Fruit fly (Drosophila melanogaster) whole organism, embryonic: ENCODE measurements around the gene vih.

ENCODE experiments used
- B-H1 ChIP-seq: fragments of 200-800 bp; sonication (Bioruptor generic); IDR thresholded peaks from 3 replicates; pipeline ENCODE4 v1.3.6; 2022; ENCODE audit warnings: missing biosample characterization, missing genetic modification characterization
- BEAF-32 ChIP-seq: fragments of 200-800 bp; sonication (Bioruptor generic); optimal IDR thresholded peaks from 3 replicates; lab custom pipeline; 2017; ENCODE audit warnings: missing biosample characterization, missing genetic modification characterization, mild to moderate bottlenecking, moderate library complexity, missing genetic modification reagents
- Blimp-1 ChIP-seq: fragments of 200-800 bp; sonication (Bioruptor generic); optimal IDR thresholded peaks from 3 replicates; lab custom pipeline; 2018; ENCODE audit warnings: missing biosample characterization, missing genetic modification characterization, mild to moderate bottlenecking, moderate library complexity, missing genetic modification reagents
- Bteb2 ChIP-seq: fragments of 200-800 bp; sonication (Bioruptor generic); optimal IDR thresholded peaks from 2 replicates; lab custom pipeline; 2016; ENCODE audit warnings: missing biosample characterization, missing genetic modification characterization
- CG13775 ChIP-seq: fragments of 200-800 bp; sonication (Bioruptor generic); optimal IDR thresholded peaks from 3 replicates; lab custom pipeline; 2017; ENCODE audit warnings: missing biosample characterization, mild to moderate bottlenecking, missing genetic modification characterization
- CG14050 ChIP-seq: fragments of 200-800 bp; sonication (Bioruptor generic); IDR thresholded peaks from 3 replicates; pipeline ENCODE4 v1.3.6; 2022; ENCODE audit warnings: missing biosample characterization, missing genetic modification characterization
- CG15011 ChIP-seq: fragments of 200-800 bp; sonication (Bioruptor generic); optimal IDR thresholded peaks from 3 replicates; lab custom pipeline; 2018; ENCODE audit warnings: missing biosample characterization, mild to moderate bottlenecking, missing genetic modification characterization
- CG17912 ChIP-seq: fragments of 200-800 bp; sonication (Bioruptor generic); optimal IDR thresholded peaks from 2 replicates; lab custom pipeline; 2018; ENCODE audit warnings: missing biosample characterization, mild to moderate bottlenecking, missing genetic modification characterization
- CG18764 ChIP-seq: fragments of 200-800 bp; sonication (Bioruptor generic); optimal IDR thresholded peaks from 3 replicates; lab custom pipeline; 2016; ENCODE audit warnings: missing biosample characterization, missing genetic modification characterization
- CG2678 ChIP-seq: fragments of 200-800 bp; sonication (Bioruptor generic); optimal IDR thresholded peaks from 3 replicates; lab custom pipeline; 2019; ENCODE audit warnings: missing biosample characterization, mild to moderate bottlenecking, missing genetic modification characterization, moderate library complexity
- CG34376 ChIP-seq: fragments of 200-800 bp; sonication (Bioruptor generic); optimal IDR thresholded peaks from 2 replicates; lab custom pipeline; 2018; ENCODE audit warnings: missing biosample characterization, mild to moderate bottlenecking, missing genetic modification characterization
- CG3726 ChIP-seq: fragments of 200-800 bp; sonication (Bioruptor generic); IDR thresholded peaks from 3 replicates; pipeline ENCODE4, ENCODE4 v1.3.6; 2022; ENCODE audit warnings: missing biosample characterization, missing genetic modification characterization
- CG6765 ChIP-seq: fragments of 200-800 bp; sonication (Bioruptor generic); optimal IDR thresholded peaks from 3 replicates; lab custom pipeline; 2017; ENCODE audit warnings: missing biosample characterization, mild to moderate bottlenecking, missing genetic modification characterization
- CG8290 ChIP-seq, 3 experiments: fragments of 200-800 bp; sonication (Bioruptor generic); optimal IDR thresholded peaks; 2 replicates each; lab custom pipeline; 2016 to 2019; ENCODE audit warnings: missing biosample characterization in 3 of 3, missing genetic modification characterization in 3 of 3, mild to moderate bottlenecking in 2 of 3, moderate library complexity in 1 of 3
- CG9817 ChIP-seq: fragments of 200-800 bp; sonication (Bioruptor generic); optimal IDR thresholded peaks from 2 replicates; lab custom pipeline; 2018; ENCODE audit warnings: missing biosample characterization, mild to moderate bottlenecking, missing genetic modification characterization, moderate library complexity
- CG9876 ChIP-seq: fragments of 200-800 bp; sonication (Bioruptor generic); optimal IDR thresholded peaks from 2 replicates; lab custom pipeline; 2016; ENCODE audit warnings: missing biosample characterization, missing genetic modification characterization
- CG9932 ChIP-seq: fragments of 200-800 bp; sonication (Bioruptor generic); IDR thresholded peaks from 2 replicates; pipeline ENCODE4 v1.3.6; 2022; ENCODE audit warnings: missing biosample characterization, missing genetic modification characterization
- Chrac-16 ChIP-seq: fragments of 200-800 bp; sonication (Bioruptor generic); optimal IDR thresholded peaks from 3 replicates; lab custom pipeline; 2016; ENCODE audit warnings: missing biosample characterization, missing genetic modification characterization
- D19B ChIP-seq: fragments of 200-800 bp; sonication (Bioruptor generic); optimal IDR thresholded peaks from 2 replicates; lab custom pipeline; 2017; ENCODE audit warnings: missing biosample characterization, mild to moderate bottlenecking, missing genetic modification characterization
- Doc3 ChIP-seq: fragments of 200-800 bp; sonication (Bioruptor generic); IDR thresholded peaks from 3 replicates; pipeline ENCODE4 v1.3.6; 2022; ENCODE audit warnings: missing biosample characterization, missing genetic modification characterization; ENCODE audit not compliant: partially characterized antibody
- ERR ChIP-seq: fragments of 200-800 bp; sonication (Bioruptor generic); optimal IDR thresholded peaks from 2 replicates; lab custom pipeline; 2016; ENCODE audit warnings: missing biosample characterization, missing genetic modification characterization
- Eip74EF ChIP-seq, 2 experiments: fragments of 200-800 bp in 1 of 2; fragments of >200 bp in 1 of 2; sonication (Bioruptor generic) in 1 of 2; optimal IDR thresholded peaks; 2 replicates each; lab custom pipeline; 2017 to 2019; ENCODE audit warnings: missing biosample characterization in 2 of 2, missing genetic modification characterization in 2 of 2, mild to moderate bottlenecking in 1 of 2, moderate library complexity in 1 of 2
- HLH4C ChIP-seq: fragments of 200-800 bp; sonication (Bioruptor generic); IDR thresholded peaks from 3 replicates; pipeline ENCODE4 v1.3.6; 2022; ENCODE audit warnings: missing biosample characterization, missing genetic modification characterization; ENCODE audit not compliant: partially characterized antibody
- Hsf ChIP-seq: fragments of 200-800 bp; sonication (Bioruptor generic); optimal IDR thresholded peaks from 3 replicates; lab custom pipeline; 2016; ENCODE audit warnings: missing biosample characterization, missing genetic modification characterization
- Jarid2 ChIP-seq: fragments of 200-800 bp; sonication (Bioruptor generic); optimal IDR thresholded peaks from 3 replicates; lab custom pipeline; 2017; ENCODE audit warnings: mild to moderate bottlenecking, missing biosample characterization, missing genetic modification reagents, missing genetic modification characterization
- MTF-1 ChIP-seq: fragments of 200-800 bp; sonication (Bioruptor generic); optimal IDR thresholded peaks from 2 replicates; lab custom pipeline; 2018; ENCODE audit warnings: missing biosample characterization, mild to moderate bottlenecking, missing genetic modification characterization, borderline replicate concordance
- Med ChIP-seq: fragments of 200-800 bp; sonication (Bioruptor generic); peaks from one replicate; lab custom pipeline; 2016; ENCODE audit warnings: missing biosample characterization, missing genetic modification characterization, mild to moderate bottlenecking, inconsistent platforms, moderate library complexity
- Ptx1 ChIP-seq: fragments of 200-800 bp; sonication (Bioruptor generic); IDR thresholded peaks from 2 replicates; pipeline ENCODE4 v1.3.6; 2022; ENCODE audit warnings: missing biosample characterization, missing genetic modification characterization
- Rfx ChIP-seq: fragments of 200-800 bp; sonication (Bioruptor generic); IDR thresholded peaks from 2 replicates; pipeline ENCODE4 v1.3.6; 2022; ENCODE audit warnings: missing biosample characterization, missing genetic modification characterization
- Side ChIP-seq: fragments of 200-800 bp; sonication (Bioruptor generic); optimal IDR thresholded peaks from 2 replicates; lab custom pipeline; 2016; ENCODE audit warnings: missing biosample characterization, missing genetic modification characterization
- Sox102F ChIP-seq: fragments of 200-800 bp; sonication (Bioruptor generic); optimal IDR thresholded peaks from 2 replicates; lab custom pipeline; 2018; ENCODE audit warnings: missing biosample characterization, mild to moderate bottlenecking, missing genetic modification characterization, moderate library complexity
- Sry-δ ChIP-seq: fragments of 200-800 bp; sonication (Bioruptor generic); optimal IDR thresholded peaks from 2 replicates; lab custom pipeline; 2016; ENCODE audit warnings: missing biosample characterization, missing genetic modification characterization
- Stat92E ChIP-seq, 3 experiments: fragments of >200 bp in 2 of 3; fragments of 200-800 bp in 1 of 3; sonication (Bioruptor generic) in 1 of 3; optimal IDR thresholded peaks; 2 replicates each; lab custom pipeline; 2017 to 2019; ENCODE audit warnings: missing biosample characterization in 3 of 3, missing genetic modification characterization in 3 of 3, mild to moderate bottlenecking in 1 of 3, moderate library complexity in 1 of 3
- Taf1 ChIP-seq: fragments of 200-800 bp; sonication (Bioruptor generic); IDR thresholded peaks from 2 replicates; pipeline ENCODE4 v1.3.6; 2022; ENCODE audit warnings: missing biosample characterization, missing genetic modification characterization
- Xbp1 ChIP-seq: fragments of 200-800 bp; sonication (Bioruptor generic); optimal IDR thresholded peaks from 3 replicates; lab custom pipeline; 2016; ENCODE audit warnings: missing biosample characterization, mild to moderate bottlenecking, missing genetic modification characterization
- ato ChIP-seq: fragments of 200-800 bp; sonication (Bioruptor generic); IDR thresholded peaks from 2 replicates; pipeline ENCODE4 v1.3.6; 2022; ENCODE audit warnings: missing biosample characterization, missing genetic modification characterization; ENCODE audit not compliant: partially characterized antibody
- btn ChIP-seq: fragments of 200-800 bp; sonication (Bioruptor generic); optimal IDR thresholded peaks from 2 replicates; lab custom pipeline; 2016; ENCODE audit warnings: missing biosample characterization, missing genetic modification characterization
- caup ChIP-seq: fragments of 200-800 bp; sonication (Bioruptor generic); optimal IDR thresholded peaks from 3 replicates; lab custom pipeline; 2017; ENCODE audit warnings: missing biosample characterization, mild to moderate bottlenecking, missing genetic modification characterization, moderate library complexity; ENCODE audit not compliant: severe bottlenecking
- chn ChIP-seq: fragments of 200-800 bp; sonication (Bioruptor generic); optimal IDR thresholded peaks from 2 replicates; lab custom pipeline; 2016; ENCODE audit warnings: missing biosample characterization, missing genetic modification characterization
- croc ChIP-seq: fragments of 200-800 bp; sonication (Bioruptor generic); conservative IDR thresholded peaks from 3 replicates; pipeline ENCODE4 v1.3.6; 2022; ENCODE audit warnings: missing biosample characterization, missing genetic modification characterization
- dm ChIP-seq: fragments of 200-800 bp; sonication (Bioruptor generic); optimal IDR thresholded peaks from 3 replicates; lab custom pipeline; 2016; ENCODE audit warnings: missing biosample characterization, missing genetic modification characterization
- gcm ChIP-seq: fragments of 200-800 bp; sonication (Bioruptor generic); optimal IDR thresholded peaks from 2 replicates; lab custom pipeline; 2019; ENCODE audit warnings: missing biosample characterization, mild to moderate bottlenecking, missing genetic modification characterization, moderate library complexity
- ind ChIP-seq: fragments of 200-800 bp; sonication (Bioruptor generic); optimal IDR thresholded peaks from 3 replicates; lab custom pipeline; 2016; ENCODE audit warnings: missing biosample characterization, missing genetic modification characterization
- knrl ChIP-seq: fragments of 200-800 bp; sonication (Bioruptor generic); IDR thresholded peaks from 3 replicates; pipeline ENCODE4 v1.3.6; 2022; ENCODE audit warnings: missing biosample characterization, missing genetic modification characterization; ENCODE audit not compliant: partially characterized antibody
- lov ChIP-seq, 2 experiments: fragments of 200-800 bp in 1 of 2; fragments of >200 bp in 1 of 2; sonication (Bioruptor generic) in 1 of 2; IDR thresholded peaks in 1 of 2; optimal IDR thresholded peaks in 1 of 2; 2 replicates in 1 of 2; 3 replicates in 1 of 2; pipeline versions ENCODE4 v1.3.6 to Lab custom; 2017 to 2022; ENCODE audit warnings: missing biosample characterization in 1 of 2, missing genetic modification characterization in 1 of 2
- org-1 ChIP-seq: fragments of 200-800 bp; sonication (Bioruptor generic); optimal IDR thresholded peaks from 2 replicates; lab custom pipeline; 2017; ENCODE audit warnings: missing biosample characterization, missing genetic modification characterization
- pb ChIP-seq: fragments of 200-800 bp; sonication (Bioruptor generic); optimal IDR thresholded peaks from 3 replicates; lab custom pipeline; 2016; ENCODE audit warnings: missing biosample characterization, missing genetic modification characterization
- trh ChIP-seq: fragments of 200-800 bp; sonication (Bioruptor generic); optimal IDR thresholded peaks from 2 replicates; lab custom pipeline; 2016; ENCODE audit warnings: missing biosample characterization, missing genetic modification characterization
- tx ChIP-seq: fragments of 200-800 bp; sonication (Bioruptor generic); optimal IDR thresholded peaks from 2 replicates; lab custom pipeline; 2016; ENCODE audit warnings: missing biosample characterization, missing genetic modification characterization

Gene vih

dm6 chr3L:12495312-12495725, 8.8 kb upstream of the vih start (continued):
- TF ChIP-seq ind (GFP tag; lab: Kevin White, UChicago) (peak; percentile 37), Sox102F (peak; percentile 47), Rfx (GFP tag; lab: Robert Waterston, UW) (0 out of 2 replicates have a peak, but pooled peaks have one; percentile 19), CG2678 (peak; percentile 72), org-1 (GFP tag; lab: Kevin White, UChicago) (peak; percentile 36), Hsf (GFP tag; lab: Kevin White, UChicago) (peak; percentile 33), pb (no peak), CG13775 (GFP tag; lab: Kevin White, UChicago) (peak; percentile 13), CG6765 (no peak), caup (peak; percentile 11), CG9876 (no peak), gcm (GFP tag; lab: Kevin White, UChicago) (no peak), Jarid2 (GFP tag; lab: Kevin White, UChicago) (no peak), CG18764 (GFP tag; lab: Kevin White, UChicago) (no peak), Stat92E (GFP tag; optimal IDR thresholded peaks at IDR 0.05; lab: Kevin White, UChicago) (no peak), BEAF-32 (no peak), CG8290 (GFP tag; optimal IDR thresholded peaks at IDR 0.05; lab: Kevin White, UChicago) (no peak), CG8290 (tag; optimal IDR thresholded peaks at IDR 0.05; lab: Kevin White, UChicago) (no peak), HLH4C (GFP tag; lab: Robert Waterston, UW) (no peak), CG34376 (GFP tag; lab: Kevin White, UChicago) (no peak), CG9932 (no peak), Sry-δ (no peak), CG14050 (GFP tag; lab: Robert Waterston, UW) (no peak), CG9817 (tag; lab: Kevin White, UChicago) (no peak), B-H1 (GFP tag; lab: Robert Waterston, UW) (no peak), Doc3 (GFP tag; lab: Robert Waterston, UW) (no peak), Side (no peak), Taf1 (no peak), tx (GFP tag; lab: Kevin White, UChicago) (no peak), Xbp1 (GFP tag; lab: Kevin White, UChicago) (peak; percentile 36), croc (GFP tag; lab: Robert Waterston, UW) (no peak), ERR (no peak), CG3726 (no peak), btn (GFP tag; lab: Kevin White, UChicago) (no peak), Chrac-16 (no peak), Ptx1 (GFP tag; lab: Robert Waterston, UW) (0 out of 2 replicates have a peak, but pooled peaks have one; percentile 27), ato (GFP tag; lab: Robert Waterston, UW) (no peak), D19B (no peak), chn (GFP tag; lab: Kevin White, UChicago) (no peak), dm (GFP tag; lab: Kevin White, UChicago) (no peak), Eip74EF (GFP tag; optimal IDR thresholded peaks at IDR 0.05; lab: Kevin White, UChicago) (peak in 1 of 2 experiments; percentile 5), trh (GFP tag; lab: Kevin White, UChicago) (no peak), CG17912 (GFP tag; lab: Kevin White, UChicago) (no peak), Med (GFP tag; lab: Kevin White, UChicago) (peak; percentile 56), Bteb2 (GFP tag; lab: Kevin White, UChicago) (no peak), Blimp-1 (GFP tag; lab: Kevin White, UChicago) (peak; percentile 44), MTF-1 (GFP tag; lab: Kevin White, UChicago) (no peak), CG15011 (GFP tag; lab: Kevin White, UChicago) (peak; percentile 4), lov (optimal IDR thresholded peaks at IDR 0.05; lab: Kevin White, UChicago) (no peak), lov (GFP tag; IDR thresholded peaks at IDR 0.05; lab: Robert Waterston, UW) (no peak), knrl (GFP tag; lab: Robert Waterston, UW) (no peak)
